Worm (Caenorhabditis elegans) whole organism, L4 larva: ENCODE data around the gene C36C9.12.
"Not testable (repeated sequence)": the region's sequence is repeated elsewhere in the genome, so short reads cannot be mapped to it uniquely, and the experiment has no call there.

Experiments used
- T26A8.4 ChIP-seq: fragments of 200-800 bp; sonication (Bioruptor generic); IDR thresholded peaks from 2 replicates; pipeline ENCODE4 v1.3.6; 2022; ENCODE audit warnings: missing genetic modification characterization, missing compliant biosample characterization
- Y75B8A.6 ChIP-seq: fragments of 200-800 bp; sonication (Bioruptor generic); IDR thresholded peaks from 2 replicates; pipeline ENCODE4 v1.3.6; 2022; ENCODE audit warnings: missing genetic modification reagents, missing genetic modification characterization, missing compliant biosample characterization
- ceh-20 ChIP-seq: fragments of 200-800 bp; sonication (Bioruptor generic); IDR thresholded peaks from 2 replicates; pipeline ENCODE4 v1.3.6; 2022; ENCODE audit warnings: missing genetic modification reagents, missing genetic modification characterization, missing compliant biosample characterization
- ceh-44 ChIP-seq: fragments of 200-800 bp; sonication (Bioruptor generic); IDR thresholded peaks from 2 replicates; pipeline ENCODE4 v1.3.6; 2022; ENCODE audit warnings: missing genetic modification reagents, missing genetic modification characterization, missing compliant biosample characterization
- ceh-62 ChIP-seq: sonication (generic microtip); optimal IDR thresholded peaks from 2 replicates; lab custom pipeline; 2017; ENCODE audit warnings: missing biosample characterization, missing genetic modification characterization
- ceh-82 ChIP-seq: sonication (generic microtip); optimal IDR thresholded peaks from 2 replicates; lab custom pipeline; 2017; ENCODE audit warnings: missing biosample characterization, missing genetic modification characterization
- ces-1 ChIP-seq: fragments of 150-350 bp; sonication (generic microtip); optimal IDR thresholded peaks from 4 replicates; lab custom pipeline; 2014; ENCODE audit warnings: missing biosample characterization, missing genetic modification reagents, missing genetic modification characterization
- daf-12 ChIP-seq: fragments of 150-350 bp; optimal IDR thresholded peaks from 2 replicates; lab custom pipeline; 2014; ENCODE audit warnings: missing biosample characterization, missing genetic modification reagents, missing genetic modification characterization
- daf-19 ChIP-seq: fragments of 200-800 bp; sonication (Bioruptor generic); conservative IDR thresholded peaks from 2 replicates; pipeline ENCODE4 v1.3.6; 2022; ENCODE audit warnings: missing genetic modification characterization, missing compliant biosample characterization
- daf-8 ChIP-seq: fragments of 200-800 bp; sonication (Bioruptor generic); IDR thresholded peaks from 2 replicates; pipeline ENCODE4 v1.3.6; 2022; ENCODE audit warnings: missing genetic modification characterization, missing compliant biosample characterization
- dmd-6 ChIP-seq: fragments of 200-800 bp; sonication (Bioruptor generic); IDR thresholded peaks from 2 replicates; pipeline ENCODE4 v1.3.6; 2022; ENCODE audit warnings: missing genetic modification reagents, missing genetic modification characterization, missing compliant biosample characterization
- egl-43 ChIP-seq: fragments of 200-800 bp; sonication (Bioruptor generic); IDR thresholded peaks from 2 replicates; pipeline ENCODE4 v1.3.6; 2022; ENCODE audit warnings: missing genetic modification reagents, missing genetic modification characterization, missing compliant biosample characterization
- fos-1 ChIP-seq: fragments of 150-350 bp; optimal IDR thresholded peaks from 2 replicates; lab custom pipeline; 2014; ENCODE audit warnings: missing biosample characterization, missing genetic modification characterization
- hlh-11 ChIP-seq: fragments of 200-800 bp; sonication (Bioruptor generic); optimal IDR thresholded peaks from 2 replicates; lab custom pipeline; 2018; ENCODE audit warnings: mild to moderate bottlenecking, missing genetic modification characterization, missing compliant biosample characterization
- hmg-1.1 ChIP-seq: fragments of 200-800 bp; sonication (Bioruptor generic); IDR thresholded peaks from 2 replicates; pipeline ENCODE4 v1.3.6; 2022; ENCODE audit warnings: missing genetic modification reagents, missing genetic modification characterization, missing compliant biosample characterization
- lim-7 ChIP-seq: fragments of 200-800 bp; sonication (Bioruptor generic); IDR thresholded peaks from 2 replicates; pipeline ENCODE4 v1.3.6; 2022; ENCODE audit warnings: missing genetic modification characterization, missing compliant biosample characterization
- lin-1 ChIP-seq: fragments of 200-800 bp; sonication (Bioruptor generic); IDR thresholded peaks from 2 replicates; pipeline ENCODE4 v1.3.6; 2022; ENCODE audit warnings: missing genetic modification reagents, missing genetic modification characterization, missing compliant biosample characterization
- lin-13 ChIP-seq: fragments of 150-350 bp; optimal IDR thresholded peaks from 2 replicates; lab custom pipeline; 2014; ENCODE audit warnings: missing biosample characterization, missing genetic modification reagents, missing genetic modification characterization
- lsy-2 ChIP-seq, 2 experiments: fragments of 150-350 bp in 1 of 2; sonication (generic microtip) in 1 of 2; optimal IDR thresholded peaks; 2 replicates each; lab custom pipeline; 2014 to 2017; ENCODE audit warnings: missing biosample characterization in 2 of 2, missing genetic modification characterization in 2 of 2
- madf-5 ChIP-seq, 2 experiments: fragments of 200-800 bp; sonication (Bioruptor generic); IDR thresholded peaks; 2 replicates each; pipeline ENCODE4 v1.3.6; 2022; ENCODE audit warnings: missing compliant biosample characterization in 2 of 2, missing genetic modification characterization in 2 of 2
- madf-9 ChIP-seq: fragments of 200-800 bp; sonication (Bioruptor generic); conservative IDR thresholded peaks from 2 replicates; pipeline ENCODE4 v1.3.6; 2022; ENCODE audit warnings: missing genetic modification reagents, missing genetic modification characterization, missing compliant biosample characterization
- mdt-29 ChIP-seq: fragments of 200-800 bp; sonication (Bioruptor generic); IDR thresholded peaks from 2 replicates; pipeline ENCODE4 v1.3.6; 2022; ENCODE audit warnings: missing genetic modification reagents, missing genetic modification characterization, missing compliant biosample characterization
- mxl-2 ChIP-seq: fragments of 200-800 bp; sonication (Bioruptor generic); conservative IDR thresholded peaks from 2 replicates; pipeline ENCODE4 v1.3.6; 2022; ENCODE audit warnings: missing genetic modification reagents, missing genetic modification characterization, missing compliant biosample characterization
- nhr-25 ChIP-seq: sonication (generic microtip); optimal IDR thresholded peaks from 2 replicates; lab custom pipeline; 2017; ENCODE audit warnings: missing genetic modification characterization, mild to moderate bottlenecking, missing compliant biosample characterization, antibody characterized with exemption, moderate library complexity, borderline replicate concordance; ENCODE audit not compliant: insufficient read depth
- nhr-41 ChIP-seq: fragments of 200-800 bp; sonication (Bioruptor generic); IDR thresholded peaks from 2 replicates; pipeline ENCODE4 v1.3.6; 2022; ENCODE audit warnings: missing genetic modification reagents, missing genetic modification characterization, missing compliant biosample characterization
- nhr-76 ChIP-seq: fragments of 150-350 bp; optimal IDR thresholded peaks from 2 replicates; lab custom pipeline; 2014; ENCODE audit warnings: missing biosample characterization, missing genetic modification characterization
- pha-4 ChIP-seq, 2 experiments: fragments of 150-350 bp in 1 of 2; fragments of 200-800 bp in 1 of 2; sonication (Bioruptor generic) in 1 of 2; IDR thresholded peaks in 1 of 2; optimal IDR thresholded peaks in 1 of 2; 2 replicates each; pipeline versions ENCODE4 v1.3.6 to Lab custom; 2014 to 2022; ENCODE audit warnings: missing genetic modification characterization in 2 of 2, missing genetic modification reagents in 2 of 2, missing biosample characterization in 1 of 2, missing compliant biosample characterization in 1 of 2
- saeg-2 ChIP-seq: fragments of 200-800 bp; sonication (Bioruptor generic); IDR thresholded peaks from 2 replicates; pipeline ENCODE4 v1.3.6; 2022; ENCODE audit warnings: missing genetic modification reagents, missing genetic modification characterization, missing compliant biosample characterization
- set-16 ChIP-seq: fragments of 200-800 bp; sonication (Bioruptor generic); IDR thresholded peaks from 2 replicates; pipeline ENCODE4 v1.3.6; 2022; ENCODE audit warnings: missing genetic modification reagents, missing genetic modification characterization, missing compliant biosample characterization
- skn-1 ChIP-seq: fragments of 150-350 bp; optimal IDR thresholded peaks from 2 replicates; lab custom pipeline; 2014; ENCODE audit warnings: missing biosample characterization, missing genetic modification characterization
- snpc-1.2 ChIP-seq: fragments of 200-800 bp; sonication (Bioruptor generic); IDR thresholded peaks from 2 replicates; pipeline ENCODE4 v1.3.6; 2022; ENCODE audit warnings: missing genetic modification reagents, missing genetic modification characterization, missing compliant biosample characterization
- spr-1 ChIP-seq: sonication (generic microtip); optimal IDR thresholded peaks from 2 replicates; lab custom pipeline; 2016; ENCODE audit warnings: mild to moderate bottlenecking, missing genetic modification characterization, missing compliant biosample characterization
- spr-3 ChIP-seq: fragments of 200-800 bp; sonication (Bioruptor generic); optimal IDR thresholded peaks from 2 replicates; lab custom pipeline; 2018; ENCODE audit warnings: mild to moderate bottlenecking, missing genetic modification characterization, missing compliant biosample characterization
- tag-97 ChIP-seq: fragments of 200-800 bp; sonication (Bioruptor generic); IDR thresholded peaks from 2 replicates; pipeline ENCODE4 v1.3.6; 2022; ENCODE audit warnings: missing genetic modification characterization, missing compliant biosample characterization
- zag-1 ChIP-seq: fragments of 150-350 bp; optimal IDR thresholded peaks from 2 replicates; lab custom pipeline; 2014; ENCODE audit warnings: missing biosample characterization, missing genetic modification characterization
- zfp-2 ChIP-seq: sonication (generic microtip); optimal IDR thresholded peaks from 2 replicates; lab custom pipeline; 2016; ENCODE audit warnings: mild to moderate bottlenecking, missing genetic modification characterization, missing compliant biosample characterization
- zfp-3 ChIP-seq: fragments of 200-800 bp; sonication (Bioruptor generic); conservative IDR thresholded peaks from 2 replicates; pipeline ENCODE4 v1.3.6; 2022; ENCODE audit warnings: missing genetic modification reagents, missing genetic modification characterization, missing compliant biosample characterization
- ztf-7 ChIP-seq: fragments of 150-350 bp; optimal IDR thresholded peaks from 2 replicates; lab custom pipeline; 2014; ENCODE audit warnings: missing biosample characterization, missing genetic modification characterization

C36C9.12 gene

ce11 chrX:1689996-1690395 lies at the start of gene C36C9.12:
Gene C36C9.12, minus strand, starts transcription at chrX:1690096.
- TF ChIP-seq lin-13 (GFP tag; lab: Kevin White, UChicago); lsy-2 (tag; optimal IDR thresholded peaks at IDR 0.05; lab: Kevin White, UChicago); nhr-25 (tag; lab: Kevin White, UChicago): not testable (repeated sequence)
- TF ChIP-seq, all 104 proteins: peak for 0; not testable (repeated sequence) for 104

DNA sequence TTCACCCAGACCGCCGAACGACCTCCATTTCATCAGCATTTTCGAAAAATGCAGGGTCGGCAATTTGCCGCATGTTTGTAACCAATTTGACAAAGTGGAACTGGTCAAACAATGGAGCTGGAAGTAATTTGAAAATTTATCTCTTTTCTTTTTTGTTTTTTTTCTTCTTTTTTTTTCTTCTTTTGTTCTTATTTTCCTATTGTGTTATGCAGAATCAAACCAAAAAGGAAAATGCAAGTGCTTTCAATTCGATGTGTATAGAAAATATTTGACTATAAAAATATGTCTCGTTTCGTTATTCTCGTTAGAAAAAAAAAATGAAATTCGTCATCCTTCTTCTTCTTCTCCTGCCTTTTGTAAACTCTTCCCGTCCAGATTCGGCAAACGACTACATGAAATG lies 47.7 kb upstream of the C36C9.12 start, which contains the start of gene F07G6.10:
TSS of gene F07G6.10 (plus strand) at position 301 of the 400 bp plus-strand sequence.
- TF ChIP-seq spr-3 (GFP tag; lab: Kevin White, UChicago) (no peak), pha-4 (GFP tag; IDR thresholded peaks at IDR 0.05; lab: Robert Waterston, UW) (no peak), pha-4 (tag; optimal IDR thresholded peaks at IDR 0.05; lab: Kevin White, UChicago) (no peak), fos-1 (no peak), nhr-41 (GFP tag; lab: Robert Waterston, UW) (no peak), T26A8.4 (no peak), lim-7 (GFP tag; lab: Robert Waterston, UW) (no peak), ceh-44 (GFP tag; lab: Robert Waterston, UW) (no peak), mdt-29 (GFP tag; lab: Robert Waterston, UW) (no peak), hlh-11 (tag; lab: Kevin White, UChicago) (no peak), Y75B8A.6 (GFP tag; lab: Robert Waterston, UW) (no peak)

- no peak for TF ChIP-seq madf-9 (GFP tag; lab: Robert Waterston, UW)
- TF ChIP-seq snpc-1.2 (GFP tag; lab: Robert Waterston, UW): no peak
- TF ChIP-seq zfp-2 (tag; lab: Kevin White, UChicago): no peak
- TF ChIP-seq egl-43 (GFP tag; lab: Robert Waterston, UW): no peak
- no peak for TF ChIP-seq mxl-2 (GFP tag; lab: Robert Waterston, UW)
- no peak for TF ChIP-seq hmg-1.1
- no peak for TF ChIP-seq zag-1 (tag; lab: Kevin White, UChicago)
- no peak for TF ChIP-seq zfp-3
- TF ChIP-seq saeg-2 (GFP tag; lab: Robert Waterston, UW): no peak
- no peak for TF ChIP-seq hlh-11 (tag; lab: Kevin White, UChicago)
- TF ChIP-seq spr-1 (tag; lab: Kevin White, UChicago): no peak
Observed at ce11 chrX:1735941-1736340, 46.0 kb upstream of the C36C9.12 start, which contains the start of gene F07G6.12. Gene F07G6.12, plus strand, starts transcription at chrX:1736241.

DNA sequence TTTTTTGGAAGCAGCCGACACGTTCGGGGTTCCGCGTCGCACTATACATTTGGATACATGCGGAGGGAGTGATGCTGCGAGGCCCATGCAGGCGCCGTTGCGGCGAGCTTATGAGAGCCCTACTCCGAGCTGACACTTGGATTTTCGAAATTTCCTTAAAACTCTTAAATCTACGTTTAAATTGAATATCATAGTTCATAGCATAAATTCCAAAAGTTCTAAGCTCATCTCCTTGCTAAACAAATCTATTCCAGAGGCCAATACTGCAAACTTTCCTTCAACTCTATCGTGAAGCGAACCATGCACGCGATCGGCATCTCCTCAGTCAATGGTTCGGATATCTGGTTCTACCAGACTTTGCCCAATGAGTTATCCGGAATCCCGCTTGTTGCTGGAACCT lies 39.7 kb upstream of the C36C9.12 start, which contains the start of gene dgn-3:
TSS of gene dgn-3 (plus strand) at position 301 of the 400 bp plus-strand sequence.
- TF ChIP-seq mxl-2 (GFP tag; lab: Robert Waterston, UW): no peak
- peak; percentile 44; the same call in 1 of the 2 replicates for TF ChIP-seq set-16 (GFP tag; lab: Robert Waterston, UW)

- TF ChIP-seq madf-5 (GFP tag; IDR thresholded peaks at IDR 0.05; lab: Robert Waterston, UW) (no peak), skn-1 (tag; lab: Kevin White, UChicago) (no peak), ceh-62 (no peak), mdt-29 (GFP tag; lab: Robert Waterston, UW) (no peak), lsy-2 (tag; optimal IDR thresholded peaks at IDR 0.05; lab: Kevin White, UChicago) (no peak), nhr-76 (tag; lab: Kevin White, UChicago) (no peak), dmd-6 (GFP tag; lab: Robert Waterston, UW) (no peak), ceh-82 (tag; lab: Kevin White, UChicago) (no peak), tag-97 (GFP tag; lab: Robert Waterston, UW) (no peak), egl-43 (GFP tag; lab: Robert Waterston, UW) (no peak), daf-12 (no peak), pha-4 (GFP tag; IDR thresholded peaks at IDR 0.05; lab: Robert Waterston, UW) (no peak), pha-4 (tag; optimal IDR thresholded peaks at IDR 0.05; lab: Kevin White, UChicago) (no peak), ces-1 (no peak), daf-8 (GFP tag; lab: Robert Waterston, UW) (no peak), ceh-20 (GFP tag; lab: Robert Waterston, UW) (no peak), ztf-7 (tag; lab: Kevin White, UChicago) (no peak), zag-1 (tag; lab: Kevin White, UChicago) (no peak), lin-1 (GFP tag; lab: Robert Waterston, UW) (no peak), hlh-11 (tag; lab: Kevin White, UChicago) (no peak), daf-19 (GFP tag; lab: Robert Waterston, UW) (no peak)
Observed at ce11 chrX:1727056-1727455, 37.2 kb upstream of the C36C9.12 start, which contains the start of gene F07G6.2. Gene F07G6.2, plus strand, starts transcription at chrX:1727356.
